Worm (Caenorhabditis elegans) whole organism, L1 larva: Measurements from ENCODE around the gene srd-74.

ENCODE experiments used
- C16A3.4 ChIP-seq: fragments of 150-350 bp; optimal IDR thresholded peaks from 2 replicates; lab custom pipeline; 2014; ENCODE audit warnings: missing biosample characterization, missing genetic modification characterization
- F16B12.6 ChIP-seq: fragments of 150-350 bp; optimal IDR thresholded peaks from 2 replicates; lab custom pipeline; 2014; ENCODE audit warnings: missing biosample characterization, missing genetic modification characterization
- alr-1 ChIP-seq: fragments of 200-800 bp; sonication (Bioruptor generic); optimal IDR thresholded peaks from 2 replicates; lab custom pipeline; 2018; ENCODE audit warnings: borderline replicate concordance, mild to moderate bottlenecking, missing genetic modification characterization, missing compliant biosample characterization
- blmp-1 ChIP-seq: fragments of 150-350 bp; optimal IDR thresholded peaks from 2 replicates; lab custom pipeline; 2014; ENCODE audit warnings: missing biosample characterization, missing genetic modification characterization
- ceh-8 ChIP-seq: fragments of 200-800 bp; sonication (Bioruptor generic); optimal IDR thresholded peaks from 2 replicates; lab custom pipeline; 2018; ENCODE audit warnings: mild to moderate bottlenecking, missing genetic modification characterization, moderate library complexity, missing compliant biosample characterization
- ceh-82 ChIP-seq, 3 experiments: fragments of 150-350 bp in 1 of 3; sonication (generic microtip) in 2 of 3; optimal IDR thresholded peaks; 2 replicates each; lab custom pipeline; 2014 to 2017; ENCODE audit warnings: missing biosample characterization in 3 of 3, missing genetic modification characterization in 3 of 3
- ceh-88 ChIP-seq: fragments of 200-800 bp; sonication (Bioruptor generic); IDR thresholded peaks from 2 replicates; pipeline ENCODE4 v1.3.6; 2022; ENCODE audit warnings: missing genetic modification characterization, missing compliant biosample characterization
- ceh-90 ChIP-seq: sonication (generic microtip); optimal IDR thresholded peaks from 2 replicates; lab custom pipeline; 2016; ENCODE audit warnings: missing genetic modification characterization, missing compliant biosample characterization
- ces-1 ChIP-seq: fragments of 150-350 bp; optimal IDR thresholded peaks from 2 replicates; lab custom pipeline; 2014; ENCODE audit warnings: missing biosample characterization, missing genetic modification reagents, missing genetic modification characterization
- dpl-1 ChIP-seq, 3 experiments: fragments of 150-350 bp in 2 of 3; sonication (generic microtip) in 1 of 3; optimal IDR thresholded peaks; 2 replicates each; lab custom pipeline; 2014 to 2017; ENCODE audit warnings: missing biosample characterization in 3 of 3, missing genetic modification characterization in 3 of 3, missing genetic modification reagents in 3 of 3
- egl-13 ChIP-seq: sonication (generic microtip); optimal IDR thresholded peaks from 2 replicates; lab custom pipeline; 2016; ENCODE audit warnings: missing genotype, missing genetic modification reagents, missing genetic modification characterization, missing compliant biosample characterization
- egl-27 ChIP-seq, 2 experiments: fragments of 150-350 bp in 1 of 2; sonication (generic microtip); optimal IDR thresholded peaks; 3 replicates each; lab custom pipeline; 2017 to 2018; ENCODE audit warnings: missing biosample characterization in 2 of 2, missing genetic modification characterization in 2 of 2, missing genetic modification reagents in 2 of 2
- elt-3 ChIP-seq, 6 experiments: fragments of 150-350 bp in 1 of 6; sonication (generic microtip); optimal IDR thresholded peaks; 2 replicates each; lab custom pipeline; 2017 to 2018; ENCODE audit warnings: missing biosample characterization in 6 of 6, missing genetic modification characterization in 6 of 6, inconsistent platforms in 1 of 6
- ets-5 ChIP-seq: fragments of 200-800 bp; sonication (Bioruptor generic); IDR thresholded peaks from 2 replicates; pipeline ENCODE4 v1.3.6; 2022; ENCODE audit warnings: missing genetic modification characterization, missing compliant biosample characterization
- fkh-10 ChIP-seq: sonication (generic microtip); optimal IDR thresholded peaks from 2 replicates; lab custom pipeline; 2017; ENCODE audit warnings: missing biosample characterization, missing genetic modification reagents, missing genetic modification characterization
- fkh-4 ChIP-seq: sonication (generic microtip); optimal IDR thresholded peaks from 2 replicates; lab custom pipeline; 2016; ENCODE audit warnings: missing compliant biosample characterization, missing genetic modification characterization, borderline replicate concordance
- grh-1 ChIP-seq: fragments of 200-800 bp; sonication (Bioruptor generic); IDR thresholded peaks from 2 replicates; pipeline ENCODE4 v1.3.6; 2022; ENCODE audit warnings: missing genetic modification reagents, missing genetic modification characterization, missing compliant biosample characterization
- hlh-17 ChIP-seq: fragments of 200-800 bp; sonication (Bioruptor generic); optimal IDR thresholded peaks from 2 replicates; lab custom pipeline; 2018; ENCODE audit warnings: missing genetic modification characterization, mild to moderate bottlenecking, missing compliant biosample characterization, moderate library complexity, borderline replicate concordance
- hpl-2 ChIP-seq: fragments of 150-350 bp; optimal IDR thresholded peaks from 2 replicates; lab custom pipeline; 2014; ENCODE audit warnings: missing biosample characterization, missing genetic modification reagents, missing genetic modification characterization
- isw-1 ChIP-seq: fragments of 200-800 bp; sonication (Bioruptor generic); IDR thresholded peaks from 2 replicates; pipeline ENCODE4 v1.3.6; 2022; ENCODE audit warnings: missing genetic modification characterization, missing compliant biosample characterization
- lin-13 ChIP-seq: fragments of 150-350 bp; optimal IDR thresholded peaks from 2 replicates; lab custom pipeline; 2014; ENCODE audit warnings: missing biosample characterization, missing genetic modification reagents, missing genetic modification characterization
- lin-14 ChIP-seq: fragments of 200-800 bp; sonication (Bioruptor generic); optimal IDR thresholded peaks from 2 replicates; lab custom pipeline; 2018; ENCODE audit warnings: mild to moderate bottlenecking, missing genetic modification characterization, moderate library complexity, missing compliant biosample characterization
- lin-35 ChIP-seq, 2 experiments: fragments of 150-350 bp; optimal IDR thresholded peaks; 2 replicates each; lab custom pipeline; 2014; ENCODE audit warnings: missing biosample characterization in 2 of 2, missing genetic modification characterization in 2 of 2, missing genetic modification reagents in 2 of 2
- lsy-2 ChIP-seq, 2 experiments: fragments of 150-350 bp; optimal IDR thresholded peaks; 2 replicates each; lab custom pipeline; 2014; ENCODE audit warnings: missing biosample characterization in 2 of 2, missing genetic modification characterization in 2 of 2
- mab-9 ChIP-seq: fragments of 200-800 bp; sonication (Bioruptor generic); IDR thresholded peaks from 2 replicates; pipeline ENCODE4 v1.3.6; 2022; ENCODE audit warnings: missing genetic modification reagents, missing genetic modification characterization, missing compliant biosample characterization
- nhr-11 ChIP-seq: fragments of 150-350 bp; optimal IDR thresholded peaks from 2 replicates; lab custom pipeline; 2014; ENCODE audit warnings: missing biosample characterization, missing genetic modification characterization
- nhr-19 ChIP-seq: fragments of 200-800 bp; sonication (Bioruptor generic); conservative IDR thresholded peaks from 2 replicates; pipeline ENCODE4 v1.3.6; 2022; ENCODE audit warnings: missing genetic modification characterization, missing compliant biosample characterization
- nhr-20 ChIP-seq: sonication (generic microtip); optimal IDR thresholded peaks from 2 replicates; lab custom pipeline; 2016; ENCODE audit warnings: mild to moderate bottlenecking, missing genetic modification characterization, missing compliant biosample characterization
- nhr-237 ChIP-seq: fragments of 150-350 bp; optimal IDR thresholded peaks from 2 replicates; lab custom pipeline; 2014; ENCODE audit warnings: missing biosample characterization, missing genetic modification characterization
- nhr-47 ChIP-seq: sonication (generic microtip); optimal IDR thresholded peaks from 2 replicates; lab custom pipeline; 2016; ENCODE audit warnings: mild to moderate bottlenecking, missing genetic modification characterization, moderate library complexity, missing compliant biosample characterization
- nhr-71 ChIP-seq: sonication (generic microtip); optimal IDR thresholded peaks from 2 replicates; lab custom pipeline; 2016; ENCODE audit warnings: mild to moderate bottlenecking, missing genetic modification characterization, moderate library complexity, missing compliant biosample characterization
- nhr-85 ChIP-seq: sonication (generic microtip); peaks from one replicate; lab custom pipeline; 2016; ENCODE audit warnings: missing genetic modification characterization, inconsistent platforms, missing compliant biosample characterization
- nhr-90 ChIP-seq: sonication (generic microtip); optimal IDR thresholded peaks from 2 replicates; lab custom pipeline; 2016; ENCODE audit warnings: mild to moderate bottlenecking, missing genetic modification characterization, missing compliant biosample characterization; ENCODE audit not compliant: poor library complexity
- pqm-1 ChIP-seq: sonication (generic microtip); optimal IDR thresholded peaks from 3 replicates; lab custom pipeline; 2017; ENCODE audit warnings: missing biosample characterization, missing genetic modification characterization
- rnt-1 ChIP-seq: sonication (generic microtip); optimal IDR thresholded peaks from 2 replicates; lab custom pipeline; 2016; ENCODE audit warnings: mild to moderate bottlenecking, missing genetic modification characterization, moderate library complexity, missing compliant biosample characterization
- skn-1 ChIP-seq: fragments of 150-350 bp; optimal IDR thresholded peaks from 2 replicates; lab custom pipeline; 2014; ENCODE audit warnings: missing biosample characterization, missing genetic modification characterization
- snpc-4 ChIP-seq: fragments of 150-350 bp; optimal IDR thresholded peaks from 2 replicates; lab custom pipeline; 2014; ENCODE audit warnings: missing biosample characterization, missing genetic modification characterization
- snu-23 ChIP-seq: sonication (generic microtip); optimal IDR thresholded peaks from 2 replicates; lab custom pipeline; 2016; ENCODE audit warnings: missing genetic modification characterization, missing compliant biosample characterization
- sup-37 ChIP-seq: fragments of 200-800 bp; sonication (Bioruptor generic); optimal IDR thresholded peaks from 2 replicates; lab custom pipeline; 2018; ENCODE audit warnings: mild to moderate bottlenecking, missing genetic modification characterization, missing compliant biosample characterization
- swsn-7 ChIP-seq: sonication (generic microtip); optimal IDR thresholded peaks from 2 replicates; lab custom pipeline; 2016; ENCODE audit warnings: missing genetic modification characterization, missing compliant biosample characterization
- tbx-2 ChIP-seq: sonication (generic microtip); optimal IDR thresholded peaks from 2 replicates; lab custom pipeline; 2016; ENCODE audit warnings: missing genetic modification characterization, missing compliant biosample characterization
- unc-30 ChIP-seq: sonication (generic microtip); optimal IDR thresholded peaks from 2 replicates; lab custom pipeline; 2017; ENCODE audit warnings: missing biosample characterization, missing genetic modification characterization
- unc-86 ChIP-seq: sonication (generic microtip); optimal IDR thresholded peaks from 2 replicates; lab custom pipeline; 2016; ENCODE audit warnings: missing genetic modification characterization, missing compliant biosample characterization
- xbp-1 ChIP-seq: sonication (generic microtip); optimal IDR thresholded peaks from 2 replicates; lab custom pipeline; 2016; ENCODE audit warnings: missing genetic modification characterization, missing compliant biosample characterization
- zag-1 ChIP-seq: fragments of 150-350 bp; optimal IDR thresholded peaks from 2 replicates; lab custom pipeline; 2014; ENCODE audit warnings: missing biosample characterization, missing genetic modification characterization
- zip-4 ChIP-seq: fragments of 200-800 bp; sonication (Bioruptor generic); optimal IDR thresholded peaks from 2 replicates; lab custom pipeline; 2018; ENCODE audit warnings: mild to moderate bottlenecking, missing genetic modification characterization, moderate library complexity, missing compliant biosample characterization

srd-74 gene

ce11 chrIII:11738482-11738881 is 43.4 kb upstream of the srd-74 start (continued):
- TF ChIP-seq ceh-90 (tag; lab: Kevin White, UChicago) (no peak), skn-1 (peak; percentile 14), nhr-85 (peak; percentile 85), mab-9 (GFP tag; lab: Robert Waterston, UW) (peak; percentile 52; the same call in 1 of the 2 replicates), nhr-237 (no peak), hpl-2 (no peak), snpc-4 (tag; lab: Kevin White, UChicago) (peak; percentile 26), C16A3.4 (tag; lab: Kevin White, UChicago) (peak; percentile 29), lin-35 (GFP tag; optimal IDR thresholded peaks at IDR 0.05; lab: Kevin White, UChicago) (peak; percentile 27 to 29), grh-1 (GFP tag; lab: Robert Waterston, UW) (peak; percentile 76), xbp-1 (tag; lab: Kevin White, UChicago) (no peak), nhr-71 (tag; lab: Kevin White, UChicago) (peak; percentile 80), nhr-47 (tag; lab: Kevin White, UChicago) (peak; percentile 38), elt-3 (tag; optimal IDR thresholded peaks at IDR 0.05; lab: Kevin White, UChicago) (peak in 2 of 6 experiments; percentile 6 to 65), unc-86 (tag; lab: Kevin White, UChicago) (no peak), dpl-1 (GFP tag; optimal IDR thresholded peaks at IDR 0.05; lab: Kevin White, UChicago) (peak; percentile 29 to 44 (median 29)), unc-30 (no peak), snu-23 (GFP tag; lab: Kevin White, UChicago) (peak; percentile 70), tbx-2 (peak; percentile 50), zag-1 (tag; lab: Kevin White, UChicago) (peak; percentile 28), lsy-2 (tag; optimal IDR thresholded peaks at IDR 0.05; lab: Kevin White, UChicago) (peak; percentile 57 to 65), pqm-1 (tag; lab: Kevin White, UChicago) (no peak), rnt-1 (tag; lab: Kevin White, UChicago) (peak; percentile 76), ets-5 (GFP tag; lab: Robert Waterston, UW) (no peak), nhr-90 (tag; lab: Kevin White, UChicago) (peak; percentile 8), alr-1 (no peak), ceh-82 (tag; optimal IDR thresholded peaks at IDR 0.05; lab: Kevin White, UChicago) (peak in 2 of 3 experiments; percentile 13 to 46), nhr-20 (peak; percentile 57), nhr-19 (GFP tag; lab: Robert Waterston, UW) (peak; percentile 51), zip-4 (no peak), isw-1 (GFP tag; lab: Robert Waterston, UW) (peak; percentile 20; the same call in 1 of the 2 replicates), ces-1 (GFP tag; lab: Kevin White, UChicago) (no peak)

- TF ChIP-seq xbp-1 (tag; lab: Kevin White, UChicago) (peak; percentile 4), ceh-88 (GFP tag; lab: Robert Waterston, UW) (no peak), lin-14 (GFP tag; lab: Kevin White, UChicago) (peak; percentile 43), blmp-1 (peak; percentile 13)
These were observed 41.0 kb upstream of the srd-74 start for ce11 chrIII:11740868-11741267.

- peak; percentile 54 for TF ChIP-seq nhr-85
- TF ChIP-seq lin-14 (GFP tag; lab: Kevin White, UChicago) = peak; percentile 38
- no peak for TF ChIP-seq snpc-4 (tag; lab: Kevin White, UChicago)
- TF ChIP-seq blmp-1 = peak; percentile 89
- TF ChIP-seq, all 84 proteins: peak for 3
These were observed 39.7 kb upstream of the srd-74 start for ce11 chrIII:11742191-11742590.

ce11 chrIII:11746718-11747117 is 35.2 kb upstream of the srd-74 start, which contains the start of gene mrt-2:
Gene mrt-2, plus strand, starts transcription at chrIII:11746766.
- TF ChIP-seq swsn-7 (tag; lab: Kevin White, UChicago) = peak; percentile 84
- TF ChIP-seq fkh-4 (tag; lab: Kevin White, UChicago) = peak; percentile 98
- no peak for TF ChIP-seq egl-27 (tag; optimal IDR thresholded peaks at IDR 0.05; lab: Kevin White, UChicago)
- TF ChIP-seq nhr-90 (tag; lab: Kevin White, UChicago) = peak; percentile 97
- no peak for TF ChIP-seq nhr-11 (tag; lab: Kevin White, UChicago)
- TF ChIP-seq lsy-2 (tag; optimal IDR thresholded peaks at IDR 0.05; lab: Kevin White, UChicago) = peak; percentile 86 to 88
- TF ChIP-seq F16B12.6 (tag; lab: Kevin White, UChicago) = peak; percentile 54
- TF ChIP-seq fkh-10 (GFP tag; lab: Kevin White, UChicago) = peak; percentile 23
- peak; percentile 89 for TF ChIP-seq snu-23 (GFP tag; lab: Kevin White, UChicago)
- peak; percentile 14 for TF ChIP-seq sup-37 (GFP tag; lab: Kevin White, UChicago)
- no peak for TF ChIP-seq hlh-17 (GFP tag; lab: Kevin White, UChicago)
- TF ChIP-seq egl-13 (tag; lab: Kevin White, UChicago) = peak; percentile 97
- peak; percentile 94 for TF ChIP-seq tbx-2
- peak; percentile 74 for TF ChIP-seq lin-13 (GFP tag; lab: Kevin White, UChicago)
- no peak for TF ChIP-seq rnt-1 (tag; lab: Kevin White, UChicago)
- no peak for TF ChIP-seq ets-5 (GFP tag; lab: Robert Waterston, UW)
- TF ChIP-seq ceh-88 (GFP tag; lab: Robert Waterston, UW) = peak; percentile 71; the same call in 1 of the 2 replicates
- peak; percentile 54 for TF ChIP-seq ceh-8 (GFP tag; lab: Kevin White, UChicago)
